Worm (Caenorhabditis elegans) whole organism, L4 larva: Measurements from ENCODE around the gene F35E8.6.

ENCODE experiments used
- F49E8.2 ChIP-seq: sonication (generic microtip); optimal IDR thresholded peaks from 2 replicates; lab custom pipeline; 2016; ENCODE audit warnings: missing compliant biosample characterization, mild to moderate bottlenecking, missing genetic modification characterization, borderline replicate concordance
- R02D3.7 ChIP-seq: fragments of 150-350 bp; sonication (generic microtip); optimal IDR thresholded peaks from 3 replicates; lab custom pipeline; 2014; ENCODE audit warnings: missing biosample characterization, missing genetic modification characterization
- ama-1 ChIP-seq: fragments of 150-350 bp; optimal IDR thresholded peaks from 2 replicates; lab custom pipeline; 2014; ENCODE audit warnings: inconsistent platforms, mixed read lengths
- daf-8 ChIP-seq: fragments of 200-800 bp; sonication (Bioruptor generic); IDR thresholded peaks from 2 replicates; pipeline ENCODE4 v1.3.6; 2022; ENCODE audit warnings: missing genetic modification characterization, missing compliant biosample characterization
- dve-1 ChIP-seq: sonication (generic microtip); optimal IDR thresholded peaks from 2 replicates; lab custom pipeline; 2017; ENCODE audit warnings: antibody characterized with exemption, mild to moderate bottlenecking, missing genetic modification characterization, missing compliant biosample characterization; ENCODE audit not compliant: insufficient read depth
- lin-13 ChIP-seq: fragments of 150-350 bp; optimal IDR thresholded peaks from 2 replicates; lab custom pipeline; 2014; ENCODE audit warnings: missing biosample characterization, missing genetic modification reagents, missing genetic modification characterization
- nhr-11 ChIP-seq: fragments of 150-350 bp; optimal IDR thresholded peaks from 2 replicates; lab custom pipeline; 2014; ENCODE audit warnings: missing biosample characterization, missing genetic modification characterization
- nhr-25 ChIP-seq: sonication (generic microtip); optimal IDR thresholded peaks from 2 replicates; lab custom pipeline; 2017; ENCODE audit warnings: missing genetic modification characterization, mild to moderate bottlenecking, missing compliant biosample characterization, antibody characterized with exemption, moderate library complexity, borderline replicate concordance; ENCODE audit not compliant: insufficient read depth
- pha-4 ChIP-seq, 2 experiments: fragments of 150-350 bp in 1 of 2; fragments of 200-800 bp in 1 of 2; sonication (Bioruptor generic) in 1 of 2; IDR thresholded peaks in 1 of 2; optimal IDR thresholded peaks in 1 of 2; 2 replicates each; pipeline versions ENCODE4 v1.3.6 to Lab custom; 2014 to 2022; ENCODE audit warnings: missing genetic modification characterization in 2 of 2, missing genetic modification reagents in 2 of 2, missing biosample characterization in 1 of 2, missing compliant biosample characterization in 1 of 2
- snpc-4 ChIP-seq: fragments of 150-350 bp; optimal IDR thresholded peaks from 2 replicates; lab custom pipeline; 2014; ENCODE audit warnings: missing biosample characterization, missing genetic modification characterization
- unc-62 ChIP-seq, 3 experiments: fragments of 150-350 bp in 1 of 3; sonication (generic microtip); optimal IDR thresholded peaks in 2 of 3; peaks in 1 of 3; 1 replicate in 1 of 3; 2 replicates in 2 of 3; lab custom pipeline; 2014 to 2017; ENCODE audit warnings: missing biosample characterization in 3 of 3, missing genetic modification characterization in 3 of 3, missing genetic modification reagents in 3 of 3, missing genotype in 1 of 3

- TF ChIP-seq R02D3.7 (tag; lab: Kevin White, UChicago) (no peak), nhr-11 (tag; lab: Kevin White, UChicago) (no peak), lin-13 (GFP tag; lab: Kevin White, UChicago) (no peak), snpc-4 (tag; lab: Kevin White, UChicago) (no peak), pha-4 (GFP tag; IDR thresholded peaks at IDR 0.05; lab: Robert Waterston, UW) (no peak), pha-4 (tag; optimal IDR thresholded peaks at IDR 0.05; lab: Kevin White, UChicago) (no peak), dve-1 (tag; lab: Kevin White, UChicago) (no peak), ama-1 (lab: Kevin White, UChicago) (no peak), unc-62 (GFP tag; optimal IDR thresholded peaks at IDR 0.05 in 1 of 2; lab: Kevin White, UChicago) (no peak), unc-62 (tag; optimal IDR thresholded peaks at IDR 0.05; lab: Kevin White, UChicago) (no peak), daf-8 (GFP tag; lab: Robert Waterston, UW) (no peak), F49E8.2 (tag; lab: Kevin White, UChicago) (no peak), nhr-25 (no peak)
Observed at ce11 chrV:15865839-15866238, 46.1 kb upstream of the F35E8.6 start, which contains the start of gene srh-293.
